Worm (Caenorhabditis elegans) whole organism, L1 larva: Measurements from ENCODE around the gene vps-33.2.

Experiments
- C04F5.9 ChIP-seq: sonication (generic microtip); optimal IDR thresholded peaks from 2 replicates; lab custom pipeline; 2016; ENCODE audit warnings: missing genetic modification characterization, missing compliant biosample characterization
- F16B12.6 ChIP-seq: fragments of 150-350 bp; optimal IDR thresholded peaks from 2 replicates; lab custom pipeline; 2014; ENCODE audit warnings: missing biosample characterization, missing genetic modification characterization
- Y116A8C.19 ChIP-seq: sonication (generic microtip); optimal IDR thresholded peaks from 2 replicates; lab custom pipeline; 2016; ENCODE audit warnings: missing compliant biosample characterization, missing genetic modification characterization, borderline replicate concordance
- aha-1 ChIP-seq: fragments of 150-350 bp; optimal IDR thresholded peaks from 2 replicates; lab custom pipeline; 2014; ENCODE audit warnings: missing biosample characterization, missing genetic modification characterization
- ama-1 ChIP-seq: fragments of 150-350 bp; optimal IDR thresholded peaks from 2 replicates; lab custom pipeline; 2014
- blmp-1 ChIP-seq: fragments of 150-350 bp; optimal IDR thresholded peaks from 2 replicates; lab custom pipeline; 2014; ENCODE audit warnings: missing biosample characterization, missing genetic modification characterization
- ceh-82 ChIP-seq, 3 experiments: fragments of 150-350 bp in 1 of 3; sonication (generic microtip) in 2 of 3; optimal IDR thresholded peaks; 2 replicates each; lab custom pipeline; 2014 to 2017; ENCODE audit warnings: missing biosample characterization in 3 of 3, missing genetic modification characterization in 3 of 3
- ceh-90 ChIP-seq: sonication (generic microtip); optimal IDR thresholded peaks from 2 replicates; lab custom pipeline; 2016; ENCODE audit warnings: missing genetic modification characterization, missing compliant biosample characterization
- ces-1 ChIP-seq: fragments of 150-350 bp; optimal IDR thresholded peaks from 2 replicates; lab custom pipeline; 2014; ENCODE audit warnings: missing biosample characterization, missing genetic modification reagents, missing genetic modification characterization
- dpl-1 ChIP-seq, 3 experiments: fragments of 150-350 bp in 2 of 3; sonication (generic microtip) in 1 of 3; optimal IDR thresholded peaks; 2 replicates each; lab custom pipeline; 2014 to 2017; ENCODE audit warnings: missing biosample characterization in 3 of 3, missing genetic modification characterization in 3 of 3, missing genetic modification reagents in 3 of 3
- dsc-1 ChIP-seq: sonication (generic microtip); optimal IDR thresholded peaks from 2 replicates; lab custom pipeline; 2016; ENCODE audit warnings: mild to moderate bottlenecking, missing genetic modification characterization, missing compliant biosample characterization
- efl-1 ChIP-seq, 4 experiments: fragments of 150-350 bp; optimal IDR thresholded peaks in 3 of 4; peaks in 1 of 4; 1 replicate in 1 of 4; 2 replicates in 3 of 4; lab custom pipeline; 2014; ENCODE audit warnings: missing biosample characterization in 2 of 4, missing genetic modification characterization in 2 of 4, missing genetic modification reagents in 2 of 4
- egl-13 ChIP-seq: sonication (generic microtip); optimal IDR thresholded peaks from 2 replicates; lab custom pipeline; 2016; ENCODE audit warnings: missing genotype, missing genetic modification reagents, missing genetic modification characterization, missing compliant biosample characterization
- egl-27 ChIP-seq, 2 experiments: fragments of 150-350 bp in 1 of 2; sonication (generic microtip); optimal IDR thresholded peaks; 3 replicates each; lab custom pipeline; 2017 to 2018; ENCODE audit warnings: missing biosample characterization in 2 of 2, missing genetic modification characterization in 2 of 2, missing genetic modification reagents in 2 of 2
- elt-3 ChIP-seq, 6 experiments: fragments of 150-350 bp in 1 of 6; sonication (generic microtip); optimal IDR thresholded peaks; 2 replicates each; lab custom pipeline; 2017 to 2018; ENCODE audit warnings: missing biosample characterization in 6 of 6, missing genetic modification characterization in 6 of 6, inconsistent platforms in 1 of 6
- fkh-10 ChIP-seq: sonication (generic microtip); optimal IDR thresholded peaks from 2 replicates; lab custom pipeline; 2017; ENCODE audit warnings: missing biosample characterization, missing genetic modification reagents, missing genetic modification characterization
- fkh-8 ChIP-seq: sonication (generic microtip); optimal IDR thresholded peaks from 2 replicates; lab custom pipeline; 2016; ENCODE audit warnings: mild to moderate bottlenecking, missing genetic modification characterization, missing compliant biosample characterization
- fos-1 ChIP-seq: fragments of 150-350 bp; optimal IDR thresholded peaks from 2 replicates; lab custom pipeline; 2014; ENCODE audit warnings: missing biosample characterization, missing genetic modification characterization
- grh-1 ChIP-seq: fragments of 200-800 bp; sonication (Bioruptor generic); IDR thresholded peaks from 2 replicates; pipeline ENCODE4 v1.3.6; 2022; ENCODE audit warnings: missing genetic modification reagents, missing genetic modification characterization, missing compliant biosample characterization
- jun-1 ChIP-seq: fragments of 150-350 bp; optimal IDR thresholded peaks from 2 replicates; lab custom pipeline; 2014; ENCODE audit warnings: missing biosample characterization, missing genetic modification reagents, missing genetic modification characterization
- lin-14 ChIP-seq: fragments of 200-800 bp; sonication (Bioruptor generic); optimal IDR thresholded peaks from 2 replicates; lab custom pipeline; 2018; ENCODE audit warnings: mild to moderate bottlenecking, missing genetic modification characterization, moderate library complexity, missing compliant biosample characterization
- lin-35 ChIP-seq, 2 experiments: fragments of 150-350 bp; optimal IDR thresholded peaks; 2 replicates each; lab custom pipeline; 2014; ENCODE audit warnings: missing biosample characterization in 2 of 2, missing genetic modification characterization in 2 of 2, missing genetic modification reagents in 2 of 2
- lsy-2 ChIP-seq, 2 experiments: fragments of 150-350 bp; optimal IDR thresholded peaks; 2 replicates each; lab custom pipeline; 2014; ENCODE audit warnings: missing biosample characterization in 2 of 2, missing genetic modification characterization in 2 of 2
- nhr-11 ChIP-seq: fragments of 150-350 bp; optimal IDR thresholded peaks from 2 replicates; lab custom pipeline; 2014; ENCODE audit warnings: missing biosample characterization, missing genetic modification characterization
- nhr-12 ChIP-seq: sonication (generic microtip); optimal IDR thresholded peaks from 2 replicates; lab custom pipeline; 2017; ENCODE audit warnings: missing biosample characterization, missing genetic modification characterization
- nhr-71 ChIP-seq: sonication (generic microtip); optimal IDR thresholded peaks from 2 replicates; lab custom pipeline; 2016; ENCODE audit warnings: mild to moderate bottlenecking, missing genetic modification characterization, moderate library complexity, missing compliant biosample characterization
- nhr-77 ChIP-seq: fragments of 150-350 bp; optimal IDR thresholded peaks from 2 replicates; lab custom pipeline; 2014; ENCODE audit warnings: missing biosample characterization, missing genetic modification characterization
- nhr-85 ChIP-seq: sonication (generic microtip); peaks from one replicate; lab custom pipeline; 2016; ENCODE audit warnings: missing genetic modification characterization, inconsistent platforms, missing compliant biosample characterization
- pag-3 ChIP-seq: sonication (generic microtip); optimal IDR thresholded peaks from 2 replicates; lab custom pipeline; 2017; ENCODE audit warnings: missing genetic modification characterization, mild to moderate bottlenecking, missing compliant biosample characterization, antibody characterized with exemption, borderline replicate concordance; ENCODE audit not compliant: insufficient read depth
- pqm-1 ChIP-seq: sonication (generic microtip); optimal IDR thresholded peaks from 3 replicates; lab custom pipeline; 2017; ENCODE audit warnings: missing biosample characterization, missing genetic modification characterization
- rnt-1 ChIP-seq: sonication (generic microtip); optimal IDR thresholded peaks from 2 replicates; lab custom pipeline; 2016; ENCODE audit warnings: mild to moderate bottlenecking, missing genetic modification characterization, moderate library complexity, missing compliant biosample characterization
- skn-1 ChIP-seq: fragments of 150-350 bp; optimal IDR thresholded peaks from 2 replicates; lab custom pipeline; 2014; ENCODE audit warnings: missing biosample characterization, missing genetic modification characterization
- snpc-4 ChIP-seq: fragments of 150-350 bp; optimal IDR thresholded peaks from 2 replicates; lab custom pipeline; 2014; ENCODE audit warnings: missing biosample characterization, missing genetic modification characterization
- snu-23 ChIP-seq: sonication (generic microtip); optimal IDR thresholded peaks from 2 replicates; lab custom pipeline; 2016; ENCODE audit warnings: missing genetic modification characterization, missing compliant biosample characterization
- tbx-2 ChIP-seq: sonication (generic microtip); optimal IDR thresholded peaks from 2 replicates; lab custom pipeline; 2016; ENCODE audit warnings: missing genetic modification characterization, missing compliant biosample characterization
- tlp-1 ChIP-seq: fragments of 150-350 bp; optimal IDR thresholded peaks from 2 replicates; lab custom pipeline; 2014; ENCODE audit warnings: missing biosample characterization, missing genetic modification characterization
- ztf-11 ChIP-seq, 2 experiments: sonication (generic microtip); optimal IDR thresholded peaks; 2 replicates each; lab custom pipeline; 2016 to 2017; ENCODE audit warnings: missing genetic modification characterization in 2 of 2, missing biosample characterization in 1 of 2, missing compliant biosample characterization in 1 of 2

vps-33.2 gene

ce11 chrII:6561300-6561699, 39.7 kb upstream of the vps-33.2 start, which contains the start of gene F18C5.10 (continued):
- no peak for TF ChIP-seq ces-1 (GFP tag; lab: Kevin White, UChicago)
- TF ChIP-seq efl-1 (optimal IDR thresholded peaks at IDR 0.05; lab: Kevin White, UChicago) = no peak
- no peak for TF ChIP-seq efl-1 (GFP tag; optimal IDR thresholded peaks at IDR 0.05 in 1 of 2; lab: Kevin White, UChicago)
- no peak for TF ChIP-seq tbx-2 (tag; lab: Kevin White, UChicago)
- peak in 1 of 2 experiments; percentile 44 for TF ChIP-seq lin-35 (GFP tag; optimal IDR thresholded peaks at IDR 0.05; lab: Kevin White, UChicago)
- no peak for TF ChIP-seq nhr-77 (tag; lab: Kevin White, UChicago)
- no peak for TF ChIP-seq F16B12.6 (tag; lab: Kevin White, UChicago)
- TF ChIP-seq grh-1 (GFP tag; lab: Robert Waterston, UW) = no peak
- TF ChIP-seq elt-3 (tag; optimal IDR thresholded peaks at IDR 0.05; lab: Kevin White, UChicago) = no peak
- TF ChIP-seq C04F5.9 (tag; lab: Kevin White, UChicago) = no peak
- TF ChIP-seq ztf-11 (tag; optimal IDR thresholded peaks at IDR 0.05; lab: Kevin White, UChicago) = no peak
- no peak for TF ChIP-seq dpl-1 (GFP tag; optimal IDR thresholded peaks at IDR 0.05; lab: Kevin White, UChicago)
- no peak for TF ChIP-seq lin-14 (GFP tag; lab: Kevin White, UChicago)
- no peak for TF ChIP-seq Y116A8C.19
- TF ChIP-seq nhr-12 (tag; lab: Kevin White, UChicago) = no peak
- no peak for TF ChIP-seq fkh-10 (GFP tag; lab: Kevin White, UChicago)
- TF ChIP-seq jun-1 = no peak
- TF ChIP-seq fos-1 (tag; lab: Kevin White, UChicago) = no peak
- TF ChIP-seq snpc-4 (tag; lab: Kevin White, UChicago) = no peak
- no peak for TF ChIP-seq ceh-90 (tag; lab: Kevin White, UChicago)
- TF ChIP-seq aha-1 = no peak
- TF ChIP-seq egl-13 = no peak

ce11 chrII:6562203-6562867, 38.7 kb upstream of the vps-33.2 start:
- TF ChIP-seq elt-3 (tag; optimal IDR thresholded peaks at IDR 0.05; lab: Kevin White, UChicago) (peak in 1 of 6 experiments; percentile 6), lin-14 (GFP tag; lab: Kevin White, UChicago) (peak; percentile 65), skn-1 (tag; lab: Kevin White, UChicago) (peak; percentile 0), ama-1 (peak; percentile 51), tlp-1 (no peak), pqm-1 (no peak), nhr-85 (peak; percentile 57), blmp-1 (tag; lab: Kevin White, UChicago) (peak; percentile 65), egl-27 (tag; optimal IDR thresholded peaks at IDR 0.05; lab: Kevin White, UChicago) (no peak)

- TF ChIP-seq ceh-82 (tag; optimal IDR thresholded peaks at IDR 0.05; lab: Kevin White, UChicago) (peak in 1 of 3 experiments; percentile 14), lsy-2 (tag; optimal IDR thresholded peaks at IDR 0.05; lab: Kevin White, UChicago) (peak in 1 of 2 experiments; percentile 14), nhr-71 (tag; lab: Kevin White, UChicago) (no peak), lin-14 (GFP tag; lab: Kevin White, UChicago) (peak; percentile 78), fkh-10 (GFP tag; lab: Kevin White, UChicago) (peak; percentile 44), blmp-1 (tag; lab: Kevin White, UChicago) (peak; percentile 50), snu-23 (peak; percentile 12), rnt-1 (tag; lab: Kevin White, UChicago) (peak; percentile 11), nhr-11 (tag; lab: Kevin White, UChicago) (no peak), fkh-8 (tag; lab: Kevin White, UChicago) (peak; percentile 35), efl-1 (optimal IDR thresholded peaks at IDR 0.05; lab: Kevin White, UChicago) (peak; percentile 24 to 40), efl-1 (GFP tag; optimal IDR thresholded peaks at IDR 0.05 in 1 of 2; lab: Kevin White, UChicago) (peak; percentile 16 to 89), dsc-1 (tag; lab: Kevin White, UChicago) (peak; percentile 14), jun-1 (peak; percentile 26), pag-3 (tag; lab: Kevin White, UChicago) (no peak)
Measured at ce11 chrII:6563238-6563637, 37.8 kb upstream of the vps-33.2 start.
